Worm (Caenorhabditis elegans) whole organism, L3 larva: Measurements from ENCODE around the gene F11A5.18.

Experiments used
- daf-12 ChIP-seq: fragments of 150-350 bp; optimal IDR thresholded peaks from 2 replicates; lab custom pipeline; 2014; ENCODE audit warnings: missing biosample characterization, missing genetic modification reagents, missing genetic modification characterization
- elt-2 ChIP-seq: sonication (generic microtip); optimal IDR thresholded peaks from 2 replicates; lab custom pipeline; 2016; ENCODE audit warnings: missing genetic modification reagents, mild to moderate bottlenecking, missing genetic modification characterization, missing compliant biosample characterization
- nhr-76 ChIP-seq: fragments of 150-350 bp; sonication (generic microtip); optimal IDR thresholded peaks from 5 replicates; lab custom pipeline; 2014; ENCODE audit warnings: missing biosample characterization, missing genetic modification characterization
- pqm-1 ChIP-seq: fragments of 150-350 bp; optimal IDR thresholded peaks from 2 replicates; lab custom pipeline; 2017; ENCODE audit warnings: missing biosample characterization, missing genetic modification characterization, inconsistent platforms

DNA sequence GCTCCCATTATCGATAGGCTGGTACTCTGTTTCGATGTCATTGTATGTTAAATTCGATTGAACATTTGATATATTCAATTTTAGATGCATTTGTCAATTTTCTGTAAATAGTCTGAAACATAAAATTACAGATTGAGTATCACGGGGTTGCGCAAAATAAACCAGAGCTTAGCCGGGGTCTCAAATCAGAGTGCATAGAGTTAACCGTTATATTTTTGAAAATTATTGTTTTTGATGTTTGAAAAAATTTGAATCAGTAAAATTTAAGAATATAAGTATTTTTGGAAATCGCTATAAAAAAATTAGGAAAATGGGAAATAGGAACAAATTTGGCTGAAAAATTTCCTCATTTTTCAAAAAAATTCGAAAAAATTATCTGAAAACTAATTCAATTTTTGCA lies 43.1 kb upstream of the F11A5.18 start, which contains the start of gene F10A3.17:
- TF ChIP-seq daf-12 (tag; lab: Kevin White, UChicago), result no peak
- TF ChIP-seq nhr-76 (tag; lab: Kevin White, UChicago), result no peak
- no peak for TF ChIP-seq elt-2
- TF ChIP-seq pqm-1 (tag; lab: Kevin White, UChicago), result no peak
